Worm (Caenorhabditis elegans): ENCODE results near the gene B0348.2.

DNA sequence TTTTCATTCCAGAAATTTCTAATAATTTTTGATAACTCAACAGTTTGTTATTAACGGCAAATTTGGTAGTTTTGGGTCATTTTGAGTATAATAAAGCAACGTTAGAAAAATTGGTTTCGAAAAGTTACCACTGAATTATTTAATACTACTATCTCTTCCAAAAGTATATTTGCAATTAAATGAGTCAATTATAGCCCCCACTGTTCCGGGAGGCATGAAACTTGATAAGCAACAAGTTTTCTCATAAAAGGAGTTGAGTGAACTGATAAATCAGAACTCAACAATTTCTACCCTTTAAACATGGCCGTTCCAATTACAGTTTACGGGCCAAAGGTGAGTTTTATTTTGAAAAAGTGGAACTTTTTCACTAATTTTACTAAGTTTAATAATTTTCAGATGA is 3.5 kb downstream of the B0348.2 start, which contains the start of gene B0348.1:
- TF ChIP-seq nhr-11 (tag; optimal IDR thresholded peaks at IDR 0.05) (no peak), blmp-1 (tag; optimal IDR thresholded peaks at IDR 0.05; ENCODE audit: insufficient read depth) (no peak)
